Fruit fly (Drosophila melanogaster) whole organism, embryonic: ENCODE results near the gene Spn28B.

ENCODE experiments used
- Adf1 ChIP-seq: fragments of 200-800 bp; sonication (Bioruptor generic); IDR thresholded peaks from 2 replicates; pipeline ENCODE4 v1.3.6; 2022; ENCODE audit warnings: missing biosample characterization, missing genetic modification characterization
- Atf3 ChIP-seq: fragments of 200-800 bp; sonication (Bioruptor generic); optimal IDR thresholded peaks from 3 replicates; lab custom pipeline; 2016; ENCODE audit warnings: missing biosample characterization, missing genetic modification characterization
- Bgb ChIP-seq: fragments of 200-800 bp; sonication (Bioruptor generic); IDR thresholded peaks from 2 replicates; pipeline ENCODE4 v1.3.6; 2022; ENCODE audit warnings: missing biosample characterization, missing genetic modification characterization; ENCODE audit not compliant: partially characterized antibody
- Blimp-1 ChIP-seq: fragments of 200-800 bp; sonication (Bioruptor generic); optimal IDR thresholded peaks from 3 replicates; lab custom pipeline; 2018; ENCODE audit warnings: missing biosample characterization, missing genetic modification characterization, mild to moderate bottlenecking, moderate library complexity, missing genetic modification reagents
- CG11398 ChIP-seq: fragments of 200-800 bp; sonication (Bioruptor generic); optimal IDR thresholded peaks from 2 replicates; lab custom pipeline; 2016; ENCODE audit warnings: missing biosample characterization, missing genetic modification characterization
- CG13424 ChIP-seq: fragments of 200-800 bp; sonication (Bioruptor generic); optimal IDR thresholded peaks from 2 replicates; lab custom pipeline; 2019; ENCODE audit warnings: missing biosample characterization, mild to moderate bottlenecking, missing genetic modification characterization, moderate library complexity
- CG1792 ChIP-seq: fragments of 200-800 bp; sonication (Bioruptor generic); optimal IDR thresholded peaks from 2 replicates; lab custom pipeline; 2016; ENCODE audit warnings: missing biosample characterization, missing genetic modification characterization
- CG2678 ChIP-seq: fragments of 200-800 bp; sonication (Bioruptor generic); optimal IDR thresholded peaks from 3 replicates; lab custom pipeline; 2019; ENCODE audit warnings: missing biosample characterization, mild to moderate bottlenecking, missing genetic modification characterization, moderate library complexity
- CG3065 ChIP-seq: fragments of 200-800 bp; sonication (Bioruptor generic); optimal IDR thresholded peaks from 2 replicates; lab custom pipeline; 2016; ENCODE audit warnings: missing biosample characterization, missing genetic modification characterization
- CG32532 ChIP-seq: fragments of 200-800 bp; sonication (Bioruptor generic); IDR thresholded peaks from 2 replicates; pipeline ENCODE4 v1.3.6; 2022; ENCODE audit warnings: missing biosample characterization, missing genetic modification characterization
- CG3281 ChIP-seq: fragments of 200-800 bp; sonication (Bioruptor generic); optimal IDR thresholded peaks from 3 replicates; lab custom pipeline; 2017; ENCODE audit warnings: missing biosample characterization, mild to moderate bottlenecking, missing genetic modification characterization
- CG33557 ChIP-seq: fragments of 200-800 bp; sonication (Bioruptor generic); optimal IDR thresholded peaks from 2 replicates; lab custom pipeline; 2019; ENCODE audit warnings: missing biosample characterization, mild to moderate bottlenecking, missing genetic modification characterization, moderate library complexity
- CG34376 ChIP-seq: fragments of 200-800 bp; sonication (Bioruptor generic); optimal IDR thresholded peaks from 2 replicates; lab custom pipeline; 2018; ENCODE audit warnings: missing biosample characterization, mild to moderate bottlenecking, missing genetic modification characterization
- CG34422 ChIP-seq: fragments of 200-800 bp; sonication (Bioruptor generic); IDR thresholded peaks from 3 replicates; pipeline ENCODE4 v1.3.6; 2022; ENCODE audit warnings: missing biosample characterization, missing genetic modification characterization
- CG6175 ChIP-seq: fragments of 200-800 bp; sonication (Bioruptor generic); IDR thresholded peaks from 3 replicates; pipeline ENCODE4 v1.3.6; 2022; ENCODE audit warnings: missing biosample characterization, missing genetic modification characterization
- CG7786 ChIP-seq: fragments of 200-800 bp; sonication (Bioruptor generic); optimal IDR thresholded peaks from 2 replicates; lab custom pipeline; 2016; ENCODE audit warnings: missing biosample characterization, missing genetic modification characterization
- CG9437 ChIP-seq: fragments of 200-800 bp; sonication (Bioruptor generic); optimal IDR thresholded peaks from 2 replicates; lab custom pipeline; 2018; ENCODE audit warnings: missing biosample characterization, mild to moderate bottlenecking, missing genetic modification characterization
- CHES-1-like ChIP-seq: fragments of 200-800 bp; sonication (Bioruptor generic); optimal IDR thresholded peaks from 2 replicates; lab custom pipeline; 2016; ENCODE audit warnings: missing biosample characterization, missing genetic modification characterization
- Camta ChIP-seq: fragments of 200-800 bp; sonication (Bioruptor generic); optimal IDR thresholded peaks from 2 replicates; lab custom pipeline; 2016; ENCODE audit warnings: missing biosample characterization, missing genetic modification characterization
- Dp ChIP-seq: fragments of 200-800 bp; sonication (Bioruptor generic); optimal IDR thresholded peaks from 2 replicates; lab custom pipeline; 2018; ENCODE audit warnings: missing biosample characterization, mild to moderate bottlenecking, missing genetic modification characterization, moderate library complexity
- E2f2 ChIP-seq: fragments of 200-800 bp; sonication (Bioruptor generic); IDR thresholded peaks from 2 replicates; pipeline ENCODE4 v1.3.6; 2022; ENCODE audit warnings: missing biosample characterization, missing genetic modification characterization
- Elba2 ChIP-seq: fragments of 200-800 bp; sonication (Bioruptor generic); optimal IDR thresholded peaks from 3 replicates; lab custom pipeline; 2016; ENCODE audit warnings: missing biosample characterization, missing genetic modification characterization
- HmgZ ChIP-seq: fragments of 200-800 bp; sonication (Bioruptor generic); optimal IDR thresholded peaks from 2 replicates; lab custom pipeline; 2018; ENCODE audit warnings: missing biosample characterization, mild to moderate bottlenecking, missing genetic modification characterization
- Kr ChIP-seq: fragments of 200-800 bp; sonication (Bioruptor generic); optimal IDR thresholded peaks from 2 replicates; lab custom pipeline; 2017; ENCODE audit warnings: missing biosample characterization, mild to moderate bottlenecking, missing genetic modification characterization
- Lhr ChIP-seq: fragments of 200-800 bp; sonication (Bioruptor generic); optimal IDR thresholded peaks from 3 replicates; lab custom pipeline; 2017; ENCODE audit warnings: mild to moderate bottlenecking, missing biosample characterization, missing genetic modification reagents, missing genetic modification characterization
- MBD-R2 ChIP-seq: fragments of 200-800 bp; sonication (Bioruptor generic); IDR thresholded peaks from 2 replicates; pipeline ENCODE4 v1.3.6; 2022; ENCODE audit warnings: missing biosample characterization, missing genetic modification characterization
- Mes4 ChIP-seq: fragments of 200-800 bp; sonication (Bioruptor generic); optimal IDR thresholded peaks from 2 replicates; lab custom pipeline; 2016; ENCODE audit warnings: missing biosample characterization, missing genetic modification characterization
- Myb ChIP-seq: fragments of 200-800 bp; sonication (Bioruptor generic); optimal IDR thresholded peaks from 2 replicates; lab custom pipeline; 2016; ENCODE audit warnings: missing biosample characterization, missing genetic modification characterization
- Scr ChIP-seq: fragments of 200-800 bp; sonication (Bioruptor generic); IDR thresholded peaks from 2 replicates; pipeline ENCODE4 v1.3.6; 2022; ENCODE audit warnings: missing biosample characterization, missing genetic modification characterization; ENCODE audit not compliant: partially characterized antibody
- ab ChIP-seq: fragments of 200-800 bp; sonication (Bioruptor generic); optimal IDR thresholded peaks from 2 replicates; lab custom pipeline; 2016; ENCODE audit warnings: missing biosample characterization, missing genetic modification characterization
- aop ChIP-seq: fragments of 200-800 bp; sonication (Bioruptor generic); IDR thresholded peaks from 2 replicates; pipeline ENCODE4 v1.3.6; 2022; ENCODE audit warnings: missing biosample characterization, missing genetic modification characterization
- bowl ChIP-seq: fragments of 200-800 bp; sonication (Bioruptor generic); IDR thresholded peaks from 2 replicates; pipeline ENCODE4 v1.3.6; 2022; ENCODE audit warnings: missing biosample characterization, missing genetic modification characterization
- chinmo ChIP-seq: fragments of 200-800 bp; sonication (Bioruptor generic); IDR thresholded peaks from 4 replicates; pipeline ENCODE4 v1.3.6; 2022; ENCODE audit warnings: missing biosample characterization, missing genetic modification characterization; ENCODE audit not compliant: partially characterized antibody
- chm ChIP-seq: fragments of 200-800 bp; sonication (Bioruptor generic); IDR thresholded peaks from 2 replicates; pipeline ENCODE4 v1.3.6; 2022; ENCODE audit warnings: missing biosample characterization, missing genetic modification characterization
- danr ChIP-seq: fragments of 200-800 bp; sonication (Bioruptor generic); IDR thresholded peaks from 2 replicates; pipeline ENCODE4 v1.3.6; 2022; ENCODE audit warnings: missing biosample characterization, missing genetic modification characterization
- ewg ChIP-seq: fragments of 200-800 bp; sonication (Bioruptor generic); optimal IDR thresholded peaks from 3 replicates; lab custom pipeline; 2017; ENCODE audit warnings: mild to moderate bottlenecking, missing biosample characterization, missing genetic modification reagents, missing genetic modification characterization
- gem ChIP-seq: fragments of 200-800 bp; sonication (Bioruptor generic); optimal IDR thresholded peaks from 2 replicates; lab custom pipeline; 2019; ENCODE audit warnings: missing biosample characterization, mild to moderate bottlenecking, missing genetic modification characterization, moderate library complexity
- gfzf ChIP-seq: fragments of 200-800 bp; sonication (Bioruptor generic); optimal IDR thresholded peaks from 2 replicates; lab custom pipeline; 2016; ENCODE audit warnings: missing biosample characterization, mild to moderate bottlenecking, missing genetic modification characterization, moderate library complexity
- gsb ChIP-seq: fragments of 200-800 bp; sonication (Bioruptor generic); IDR thresholded peaks from 2 replicates; pipeline ENCODE4 v1.3.6; 2022; ENCODE audit warnings: missing biosample characterization, missing genetic modification characterization
- klu ChIP-seq: fragments of 200-800 bp; sonication (Bioruptor generic); IDR thresholded peaks from 2 replicates; pipeline ENCODE4 v1.3.6; 2022; ENCODE audit warnings: missing biosample characterization, missing genetic modification characterization
- knrl ChIP-seq: fragments of 200-800 bp; sonication (Bioruptor generic); IDR thresholded peaks from 3 replicates; pipeline ENCODE4 v1.3.6; 2022; ENCODE audit warnings: missing biosample characterization, missing genetic modification characterization; ENCODE audit not compliant: partially characterized antibody
- lab ChIP-seq: fragments of 200-800 bp; sonication (Bioruptor generic); optimal IDR thresholded peaks from 3 replicates; lab custom pipeline; 2017; ENCODE audit warnings: missing biosample characterization, missing genetic modification characterization, mild to moderate bottlenecking, moderate library complexity, missing genetic modification reagents
- mam ChIP-seq: fragments of 200-800 bp; sonication (Bioruptor generic); optimal IDR thresholded peaks from 3 replicates; lab custom pipeline; 2016; ENCODE audit warnings: missing biosample characterization, missing genetic modification characterization
- nom ChIP-seq: fragments of 200-800 bp; sonication (Bioruptor generic); optimal IDR thresholded peaks from 2 replicates; lab custom pipeline; 2017; ENCODE audit warnings: missing biosample characterization, missing genetic modification characterization, mild to moderate bottlenecking, moderate library complexity, missing genetic modification reagents
- org-1 ChIP-seq: fragments of 200-800 bp; sonication (Bioruptor generic); optimal IDR thresholded peaks from 2 replicates; lab custom pipeline; 2017; ENCODE audit warnings: missing biosample characterization, missing genetic modification characterization
- pnt ChIP-seq: fragments of 200-800 bp; sonication (Bioruptor generic); optimal IDR thresholded peaks from 3 replicates; lab custom pipeline; 2016; ENCODE audit warnings: missing biosample characterization, missing genetic modification characterization
- ro ChIP-seq: fragments of 200-800 bp; sonication (Bioruptor generic); IDR thresholded peaks from 2 replicates; pipeline ENCODE4 v1.3.6; 2022; ENCODE audit warnings: missing biosample characterization, missing genetic modification characterization
- row ChIP-seq: fragments of 200-800 bp; sonication (Bioruptor generic); IDR thresholded peaks from 3 replicates; pipeline ENCODE4 v1.3.6; 2022; ENCODE audit warnings: missing biosample characterization, missing genetic modification characterization
- sima ChIP-seq: fragments of 200-800 bp; sonication (Bioruptor generic); optimal IDR thresholded peaks from 2 replicates; lab custom pipeline; 2016; ENCODE audit warnings: missing biosample characterization, missing genetic modification characterization
- stc ChIP-seq: fragments of 200-800 bp; sonication (Bioruptor generic); IDR thresholded peaks from 2 replicates; pipeline ENCODE4 v1.3.6; 2022; ENCODE audit warnings: missing biosample characterization, missing genetic modification characterization
- yki ChIP-seq: fragments of >200 bp; optimal IDR thresholded peaks from 3 replicates; lab custom pipeline; 2018

Spn28B gene

DNA sequence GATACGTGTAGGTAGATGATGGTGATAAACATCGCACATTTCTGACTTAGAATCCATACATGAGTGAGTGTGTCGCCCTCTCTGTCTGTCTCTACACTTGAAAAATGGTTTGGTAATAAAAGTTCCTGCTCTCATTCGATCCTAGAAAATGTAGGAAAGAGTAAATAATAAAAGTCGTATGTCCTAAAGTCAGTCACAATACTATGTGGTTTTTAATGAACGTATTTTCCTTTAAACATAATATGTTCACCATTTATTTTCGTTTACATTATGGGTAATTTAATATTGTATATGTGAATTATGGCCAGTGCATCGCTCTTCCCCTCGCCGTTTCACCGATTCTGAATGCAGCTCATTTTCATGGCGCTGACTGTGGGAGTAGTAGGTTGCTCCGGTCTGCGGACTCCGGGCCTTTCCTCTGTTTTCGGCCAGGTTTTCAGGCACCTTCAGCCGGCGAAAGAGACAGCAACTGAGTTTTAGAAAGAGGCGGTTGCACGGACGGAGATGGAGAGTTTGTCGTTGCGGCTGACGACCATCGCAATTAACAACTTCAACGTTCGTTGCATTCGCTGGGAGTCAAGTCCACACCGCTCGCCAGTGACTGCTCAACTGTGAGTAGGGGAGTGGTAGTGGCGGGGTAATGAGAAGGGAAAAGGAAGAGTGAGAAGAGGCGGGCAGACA, 48.9 kb upstream of the Spn28B start (continued):
- TF ChIP-seq CG34376 (GFP tag; lab: Kevin White, UChicago) (no peak), klu (GFP tag; lab: Robert Waterston, UW) (no peak), CG33557 (peak; percentile 35), E2f2 (GFP tag; lab: Robert Waterston, UW) (no peak), Atf3 (peak; percentile 36), CG1792 (no peak), CG7786 (GFP tag; lab: Kevin White, UChicago) (peak; percentile 44), gfzf (GFP tag; lab: Kevin White, UChicago) (no peak), danr (GFP tag; lab: Robert Waterston, UW) (no peak), HmgZ (tag; lab: Kevin White, UChicago) (no peak), CG32532 (GFP tag; lab: Robert Waterston, UW) (no peak), MBD-R2 (GFP tag; lab: Robert Waterston, UW) (no peak), yki (lab: Kevin White, UChicago) (no peak), chm (GFP tag; lab: Robert Waterston, UW) (no peak), CG11398 (no peak), CG3281 (GFP tag; lab: Kevin White, UChicago) (no peak), CG2678 (tag; lab: Kevin White, UChicago) (peak; percentile 39), CG34422 (GFP tag; lab: Robert Waterston, UW) (no peak), ewg (GFP tag; lab: Kevin White, UChicago) (no peak), nom (no peak), Elba2 (GFP tag; lab: Kevin White, UChicago) (no peak), CG6175 (no peak), gsb (GFP tag; lab: Robert Waterston, UW) (no peak), Adf1 (GFP tag; lab: Robert Waterston, UW) (no peak), CG3065 (GFP tag; lab: Kevin White, UChicago) (no peak), pnt (GFP tag; lab: Kevin White, UChicago) (no peak), Kr (GFP tag; lab: Kevin White, UChicago) (no peak), CG13424 (tag; lab: Kevin White, UChicago) (peak; percentile 7), sima (GFP tag; lab: Kevin White, UChicago) (no peak), Lhr (GFP tag; lab: Kevin White, UChicago) (peak; percentile 3), lab (GFP tag; lab: Kevin White, UChicago) (no peak), chinmo (GFP tag; lab: Robert Waterston, UW) (no peak), Dp (no peak), gem (tag; lab: Kevin White, UChicago) (peak; percentile 75), ro (no peak; the same call in 1 of the 2 replicates), Scr (GFP tag; lab: Robert Waterston, UW) (no peak), stc (no peak), org-1 (no peak), mam (GFP tag; lab: Kevin White, UChicago) (no peak), Mes4 (no peak), CHES-1-like (GFP tag; lab: Kevin White, UChicago) (peak; percentile 23), row (GFP tag; lab: Robert Waterston, UW) (peak; percentile 58; the same call in 2 of the 3 replicates), Bgb (GFP tag; lab: Robert Waterston, UW) (no peak), CG9437 (GFP tag; lab: Kevin White, UChicago) (no peak), Camta (no peak), aop (GFP tag; lab: Robert Waterston, UW) (no peak), ab (no peak), Blimp-1 (GFP tag; lab: Kevin White, UChicago) (peak; percentile 60), Myb (GFP tag; lab: Kevin White, UChicago) (peak; percentile 20), bowl (GFP tag; lab: Robert Waterston, UW) (no peak), knrl (GFP tag; lab: Robert Waterston, UW) (no peak)
